Fruit fly (Drosophila melanogaster) whole organism, prepupa: Measurements from ENCODE around the gene Gad1.

ENCODE experiments used
- Blimp-1 ChIP-seq: fragments of 200-800 bp; sonication (Bioruptor generic); optimal IDR thresholded peaks from 3 replicates; lab custom pipeline; 2017; ENCODE audit warnings: missing biosample characterization, missing genetic modification characterization, mild to moderate bottlenecking, moderate library complexity, missing genetic modification reagents
- CG10631 ChIP-seq: fragments of 200-800 bp; sonication (Bioruptor generic); optimal IDR thresholded peaks from 2 replicates; lab custom pipeline; 2016; ENCODE audit warnings: missing biosample characterization, missing genetic modification characterization
- CG10669 ChIP-seq: fragments of 200-800 bp; sonication (Bioruptor generic); optimal IDR thresholded peaks from 3 replicates; lab custom pipeline; 2018; ENCODE audit warnings: missing biosample characterization, mild to moderate bottlenecking, missing genetic modification characterization, moderate library complexity
- CG11902 ChIP-seq: fragments of 200-800 bp; sonication (Bioruptor generic); optimal IDR thresholded peaks from 3 replicates; lab custom pipeline; 2016; ENCODE audit warnings: missing biosample characterization, missing genetic modification characterization
- CG15336 ChIP-seq: fragments of 200-800 bp; sonication (Bioruptor generic); IDR thresholded peaks from 2 replicates; pipeline ENCODE4 v1.3.6; 2022; ENCODE audit warnings: missing biosample characterization, missing genetic modification characterization
- CG1621 ChIP-seq: fragments of 200-800 bp; sonication (Bioruptor generic); optimal IDR thresholded peaks from 3 replicates; lab custom pipeline; 2018; ENCODE audit warnings: missing biosample characterization, mild to moderate bottlenecking, missing genetic modification characterization
- CG3032 ChIP-seq: fragments of 200-800 bp; optimal IDR thresholded peaks from 2 replicates; lab custom pipeline; 2019; ENCODE audit warnings: missing biosample characterization, mild to moderate bottlenecking, missing genetic modification characterization, moderate library complexity
- CG34406 ChIP-seq: fragments of 200-800 bp; sonication (Bioruptor generic); optimal IDR thresholded peaks from 3 replicates; lab custom pipeline; 2016; ENCODE audit warnings: missing biosample characterization, missing genetic modification characterization
- CG3919 ChIP-seq: fragments of 200-800 bp; sonication (Bioruptor generic); optimal IDR thresholded peaks from 3 replicates; lab custom pipeline; 2016; ENCODE audit warnings: missing biosample characterization, missing genetic modification characterization
- CG4318 ChIP-seq: fragments of 200-800 bp; sonication (Bioruptor generic); optimal IDR thresholded peaks from 3 replicates; lab custom pipeline; 2017; ENCODE audit warnings: missing biosample characterization, mild to moderate bottlenecking, missing genetic modification characterization
- CG6163 ChIP-seq: fragments of 200-800 bp; sonication (Bioruptor generic); IDR thresholded peaks from 3 replicates; pipeline ENCODE4 v1.3.6; 2022; ENCODE audit warnings: missing biosample characterization, missing genetic modification characterization
- CG6276 ChIP-seq: fragments of 200-800 bp; sonication (Bioruptor generic); optimal IDR thresholded peaks from 2 replicates; lab custom pipeline; 2017; ENCODE audit warnings: missing biosample characterization, mild to moderate bottlenecking, missing genetic modification characterization
- CG6808 ChIP-seq: fragments of 200-800 bp; sonication (Bioruptor generic); optimal IDR thresholded peaks from 3 replicates; lab custom pipeline; 2017; ENCODE audit warnings: missing biosample characterization, missing genetic modification characterization, mild to moderate bottlenecking, moderate library complexity, missing genetic modification reagents
- CG6854 ChIP-seq: fragments of 200-800 bp; sonication (Bioruptor generic); optimal IDR thresholded peaks from 2 replicates; lab custom pipeline; 2017; ENCODE audit warnings: missing biosample characterization, mild to moderate bottlenecking, missing genetic modification characterization
- CG7368 ChIP-seq: fragments of 200-800 bp; sonication (Bioruptor generic); optimal IDR thresholded peaks from 3 replicates; lab custom pipeline; 2016; ENCODE audit warnings: missing biosample characterization, missing genetic modification characterization
- CG8119 ChIP-seq: fragments of 200-800 bp; sonication (Bioruptor generic); IDR thresholded peaks from 3 replicates; pipeline ENCODE4 v1.3.6; 2022; ENCODE audit warnings: missing biosample characterization, missing genetic modification characterization
- CG8319 ChIP-seq: fragments of 200-800 bp; sonication (Bioruptor generic); optimal IDR thresholded peaks from 3 replicates; lab custom pipeline; 2016; ENCODE audit warnings: missing biosample characterization, missing genetic modification characterization
- CG8632 ChIP-seq: fragments of 200-800 bp; sonication (Bioruptor generic); optimal IDR thresholded peaks from 3 replicates; lab custom pipeline; 2016; ENCODE audit warnings: missing biosample characterization, missing genetic modification characterization
- CG9139 ChIP-seq: fragments of 200-800 bp; sonication (Bioruptor generic); optimal IDR thresholded peaks from 3 replicates; lab custom pipeline; 2017; ENCODE audit warnings: missing biosample characterization, mild to moderate bottlenecking, missing genetic modification characterization
- Eip78C ChIP-seq: fragments of 200-800 bp; sonication (Bioruptor generic); peaks from one replicate; lab custom pipeline; 2016; ENCODE audit warnings: missing biosample characterization, missing genetic modification characterization
- Eip93F ChIP-seq: fragments of 200-800 bp; sonication (Bioruptor generic); optimal IDR thresholded peaks from 2 replicates; lab custom pipeline; 2016; ENCODE audit warnings: missing biosample characterization, mild to moderate bottlenecking, missing genetic modification characterization
- Ets96B ChIP-seq: fragments of 200-800 bp; optimal IDR thresholded peaks from 2 replicates; lab custom pipeline; 2019; ENCODE audit warnings: missing biosample characterization, mild to moderate bottlenecking, missing genetic modification characterization, moderate library complexity
- Gug ChIP-seq: fragments of 200-800 bp; sonication (Bioruptor generic); IDR thresholded peaks from 2 replicates; pipeline ENCODE4 v1.3.6; 2022; ENCODE audit warnings: missing biosample characterization, missing genetic modification characterization
- Hr38 ChIP-seq: sonication (Bioruptor generic); optimal IDR thresholded peaks from 2 replicates; lab custom pipeline; 2016; ENCODE audit warnings: missing biosample characterization, missing genetic modification characterization
- Hr39 ChIP-seq: fragments of 200-800 bp; sonication (Bioruptor generic); optimal IDR thresholded peaks from 2 replicates; lab custom pipeline; 2016; ENCODE audit warnings: missing biosample characterization, missing genetic modification characterization
- Hr4 ChIP-seq: fragments of 200-800 bp; sonication (Bioruptor generic); optimal IDR thresholded peaks from 3 replicates; lab custom pipeline; 2016; ENCODE audit warnings: missing biosample characterization, missing genetic modification characterization
- Lpt ChIP-seq: fragments of 200-800 bp; sonication (Bioruptor generic); optimal IDR thresholded peaks from 3 replicates; lab custom pipeline; 2016; ENCODE audit warnings: missing biosample characterization, missing genetic modification characterization
- Met ChIP-seq: fragments of 200-800 bp; sonication (Bioruptor generic); optimal IDR thresholded peaks from 3 replicates; lab custom pipeline; 2016; ENCODE audit warnings: missing biosample characterization, missing genetic modification characterization
- OdsH ChIP-seq: fragments of 200-800 bp; sonication (Bioruptor generic); optimal IDR thresholded peaks from 3 replicates; lab custom pipeline; 2016; ENCODE audit warnings: missing biosample characterization, missing genetic modification characterization
- Smox ChIP-seq: fragments of 200-800 bp; sonication (Bioruptor generic); optimal IDR thresholded peaks from 3 replicates; lab custom pipeline; 2016; ENCODE audit warnings: missing biosample characterization, missing genetic modification characterization
- Sox102F ChIP-seq: fragments of 200-800 bp; sonication (Bioruptor generic); optimal IDR thresholded peaks from 2 replicates; lab custom pipeline; 2016; ENCODE audit warnings: missing biosample characterization, mild to moderate bottlenecking, missing genetic modification characterization
- Sox14 ChIP-seq: fragments of 200-800 bp; sonication (Bioruptor generic); optimal IDR thresholded peaks from 3 replicates; lab custom pipeline; 2016; ENCODE audit warnings: missing biosample characterization, missing genetic modification characterization
- Sox15 ChIP-seq: fragments of 200-800 bp; sonication (Bioruptor generic); optimal IDR thresholded peaks from 3 replicates; lab custom pipeline; 2016; ENCODE audit warnings: missing biosample characterization, missing genetic modification characterization
- achi ChIP-seq: fragments of 200-800 bp; sonication (Bioruptor generic); optimal IDR thresholded peaks from 3 replicates; lab custom pipeline; 2016; ENCODE audit warnings: missing biosample characterization, missing genetic modification characterization
- acj6 ChIP-seq: fragments of 200-800 bp; sonication (Bioruptor generic); optimal IDR thresholded peaks from 3 replicates; lab custom pipeline; 2016; ENCODE audit warnings: missing biosample characterization, missing genetic modification characterization
- cyc ChIP-seq: fragments of 200-800 bp; sonication (Bioruptor generic); optimal IDR thresholded peaks from 3 replicates; lab custom pipeline; 2016; ENCODE audit warnings: missing biosample characterization, missing genetic modification characterization
- dac ChIP-seq: fragments of 200-800 bp; sonication (Bioruptor generic); optimal IDR thresholded peaks from 2 replicates; lab custom pipeline; 2017; ENCODE audit warnings: missing biosample characterization, mild to moderate bottlenecking, missing genetic modification characterization
- dsx ChIP-seq: fragments of 200-800 bp; optimal IDR thresholded peaks from 3 replicates; lab custom pipeline; 2019; ENCODE audit warnings: missing biosample characterization, mild to moderate bottlenecking, missing genetic modification characterization, moderate library complexity; ENCODE audit not compliant: poor library complexity, severe bottlenecking
- eg ChIP-seq: fragments of 200-800 bp; sonication (Bioruptor generic); IDR thresholded peaks from 3 replicates; pipeline ENCODE4 v1.3.6; 2022; ENCODE audit warnings: missing biosample characterization, missing genetic modification characterization
- fd59A ChIP-seq: fragments of 200-800 bp; sonication (Bioruptor generic); optimal IDR thresholded peaks from 2 replicates; lab custom pipeline; 2017; ENCODE audit warnings: missing biosample characterization, mild to moderate bottlenecking, missing genetic modification characterization, missing genetic modification reagents
- fd85E ChIP-seq: fragments of 200-800 bp; sonication (Bioruptor generic); optimal IDR thresholded peaks from 3 replicates; lab custom pipeline; 2016; ENCODE audit warnings: missing biosample characterization, missing genetic modification characterization
- fkh ChIP-seq: fragments of 200-800 bp; sonication (Bioruptor generic); optimal IDR thresholded peaks from 3 replicates; lab custom pipeline; 2017; ENCODE audit warnings: missing biosample characterization, mild to moderate bottlenecking, missing genetic modification characterization, moderate library complexity
- lz ChIP-seq: fragments of 200-800 bp; sonication (Bioruptor generic); optimal IDR thresholded peaks from 3 replicates; lab custom pipeline; 2016; ENCODE audit warnings: missing biosample characterization, missing genetic modification characterization
- net ChIP-seq: fragments of 200-800 bp; sonication (Bioruptor generic); optimal IDR thresholded peaks from 3 replicates; lab custom pipeline; 2016; ENCODE audit warnings: missing biosample characterization, missing genetic modification characterization
- pdm3 ChIP-seq: fragments of 200-800 bp; sonication (Bioruptor generic); optimal IDR thresholded peaks from 3 replicates; lab custom pipeline; 2016; ENCODE audit warnings: missing biosample characterization, missing genetic modification characterization
- salr ChIP-seq, 2 experiments: fragments of 200-800 bp; sonication (Bioruptor generic); optimal IDR thresholded peaks; 3 replicates each; lab custom pipeline; 2016 to 2018; ENCODE audit warnings: missing biosample characterization in 2 of 2, missing genetic modification characterization in 2 of 2, mild to moderate bottlenecking in 1 of 2
- spab ChIP-seq: fragments of 200-800 bp; sonication (Bioruptor generic); optimal IDR thresholded peaks from 2 replicates; lab custom pipeline; 2017; ENCODE audit warnings: missing biosample characterization, mild to moderate bottlenecking, missing genetic modification characterization, missing genetic modification reagents
- ss ChIP-seq, 2 experiments: fragments of 200-800 bp; sonication (Bioruptor generic); optimal IDR thresholded peaks; 2 replicates in 1 of 2; 3 replicates in 1 of 2; lab custom pipeline; 2017 to 2018; ENCODE audit warnings: mild to moderate bottlenecking in 2 of 2, missing biosample characterization in 2 of 2, missing genetic modification characterization in 2 of 2, moderate library complexity in 1 of 2
- svp ChIP-seq: fragments of 200-800 bp; sonication (Bioruptor generic); peaks from one replicate; lab custom pipeline; 2016; ENCODE audit warnings: missing biosample characterization, missing genetic modification characterization
- topi ChIP-seq: fragments of 200-800 bp; sonication (Bioruptor generic); optimal IDR thresholded peaks from 3 replicates; lab custom pipeline; 2016; ENCODE audit warnings: missing biosample characterization, missing genetic modification characterization
- vri ChIP-seq: fragments of 200-800 bp; sonication (Bioruptor generic); optimal IDR thresholded peaks from 3 replicates; lab custom pipeline; 2016; ENCODE audit warnings: missing biosample characterization, mild to moderate bottlenecking, missing genetic modification characterization

The Gad1 gene

DNA sequence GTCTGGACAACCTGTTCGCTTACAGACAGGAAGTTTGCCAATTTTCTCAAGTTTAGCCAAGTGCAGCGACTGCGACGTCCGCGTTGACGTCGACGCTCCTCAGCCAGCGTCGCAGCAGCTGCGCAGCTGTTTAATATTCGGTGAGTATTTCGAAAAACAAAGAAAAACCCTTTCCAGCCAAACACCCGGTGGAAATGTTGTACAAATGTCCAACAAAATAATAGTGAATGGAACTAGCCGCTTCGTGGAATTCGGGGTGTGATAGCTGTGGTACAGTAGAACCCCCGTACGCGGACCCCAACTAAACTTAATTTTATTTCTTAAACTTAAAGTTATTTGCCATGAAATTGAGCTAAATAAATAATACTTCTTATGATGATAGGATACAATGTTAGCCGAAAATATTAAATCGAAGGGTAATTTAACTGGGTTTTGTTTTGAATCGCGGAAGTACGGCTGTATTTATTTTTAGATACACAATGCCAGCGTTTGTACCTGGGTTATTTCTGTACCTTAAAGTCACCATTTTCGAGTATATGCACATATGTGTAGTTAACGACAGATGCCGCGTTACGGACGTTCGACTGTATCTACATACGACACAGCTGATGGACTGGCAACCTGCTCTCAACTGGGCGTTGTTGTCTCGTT lies 20.4 kb upstream of the Gad1 start:
- TF ChIP-seq Smox (peak; percentile 21), pdm3 (GFP tag; lab: Kevin White, UChicago) (peak; percentile 70), Eip78C (GFP tag; lab: Kevin White, UChicago) (peak; percentile 94), CG8632 (GFP tag; lab: Kevin White, UChicago) (peak; percentile 49), dac (GFP tag; lab: Kevin White, UChicago) (peak; percentile 51), Hr38 (GFP tag; lab: Kevin White, UChicago) (no peak), salr (GFP tag; optimal IDR thresholded peaks at IDR 0.05; lab: Kevin White, UChicago) (peak; percentile 2 to 60), Gug (no peak; the same call in 1 of the 2 replicates), CG8119 (GFP tag; lab: Robert Waterston, UW) (peak; percentile 74), CG34406 (GFP tag; lab: Kevin White, UChicago) (peak; percentile 56), fd59A (GFP tag; lab: Kevin White, UChicago) (peak; percentile 62), CG3919 (GFP tag; lab: Kevin White, UChicago) (peak; percentile 74), eg (peak; percentile 71; the same call in 2 of the 3 replicates), Sox102F (GFP tag; lab: Kevin White, UChicago) (peak; percentile 61), acj6 (GFP tag; lab: Kevin White, UChicago) (peak; percentile 75), Hr4 (peak; percentile 88), CG7368 (GFP tag; lab: Kevin White, UChicago) (peak; percentile 37), CG6854 (no peak), CG10631 (GFP tag; lab: Kevin White, UChicago) (peak; percentile 24), Ets96B (tag; lab: Kevin White, UChicago) (peak; percentile 53), CG8319 (GFP tag; lab: Kevin White, UChicago) (peak; percentile 40), spab (GFP tag; lab: Kevin White, UChicago) (peak; percentile 62), achi (GFP tag; lab: Kevin White, UChicago) (peak; percentile 68), CG9139 (GFP tag; lab: Kevin White, UChicago) (no peak), dsx (GFP tag; lab: Kevin White, UChicago) (peak; percentile 28), Met (GFP tag; lab: Kevin White, UChicago) (peak; percentile 67), cyc (GFP tag; lab: Kevin White, UChicago) (peak; percentile 52), CG3032 (tag; lab: Kevin White, UChicago) (peak; percentile 69), CG15336 (GFP tag; lab: Robert Waterston, UW) (peak; percentile 71), Hr39 (GFP tag; lab: Kevin White, UChicago) (peak; percentile 60), Sox14 (peak; percentile 55), CG6276 (GFP tag; lab: Kevin White, UChicago) (peak; percentile 77), fkh (GFP tag; lab: Kevin White, UChicago) (peak; percentile 6), net (peak; percentile 52), OdsH (GFP tag; lab: Kevin White, UChicago) (peak; percentile 69), CG11902 (GFP tag; lab: Kevin White, UChicago) (peak; percentile 46), Blimp-1 (GFP tag; lab: Kevin White, UChicago) (no peak), topi (GFP tag; lab: Kevin White, UChicago) (peak; percentile 64), CG1621 (tag; lab: Kevin White, UChicago) (peak; percentile 0), CG6808 (GFP tag; lab: Kevin White, UChicago) (peak; percentile 68), CG4318 (GFP tag; lab: Kevin White, UChicago) (peak; percentile 71), CG10669 (peak; percentile 59), CG6163 (GFP tag; lab: Robert Waterston, UW) (peak; percentile 53; the same call in 2 of the 3 replicates), svp (GFP tag; lab: Kevin White, UChicago) (peak; percentile 79), lz (peak; percentile 49), ss (GFP tag; optimal IDR thresholded peaks at IDR 0.05; lab: Kevin White, UChicago) (peak; percentile 51 to 77), fd85E (GFP tag; lab: Kevin White, UChicago) (no peak), Lpt (GFP tag; lab: Kevin White, UChicago) (peak; percentile 44), Eip93F (peak; percentile 26), vri (GFP tag; lab: Kevin White, UChicago) (no peak), Sox15 (GFP tag; lab: Kevin White, UChicago) (peak; percentile 36)
